Fruit fly (Drosophila melanogaster) whole organism, embryonic: ENCODE measurements around the gene pck.

Experiments used
- CG10274 ChIP-seq: fragments of 200-800 bp; sonication (Bioruptor generic); optimal IDR thresholded peaks from 3 replicates; lab custom pipeline; 2017; ENCODE audit warnings: missing biosample characterization, mild to moderate bottlenecking, missing genetic modification characterization
- CG11085 ChIP-seq: fragments of 200-800 bp; sonication (Bioruptor generic); IDR thresholded peaks from 2 replicates; pipeline ENCODE4 v1.3.6; 2022; ENCODE audit warnings: missing biosample characterization, missing genetic modification characterization
- CG12744 ChIP-seq: fragments of 200-800 bp; sonication (Bioruptor generic); optimal IDR thresholded peaks from 2 replicates; lab custom pipeline; 2016; ENCODE audit warnings: missing biosample characterization, missing genetic modification characterization
- CG14667 ChIP-seq: fragments of 200-800 bp; sonication (Bioruptor generic); IDR thresholded peaks from 2 replicates; pipeline ENCODE4 v1.3.6; 2022; ENCODE audit warnings: missing biosample characterization, missing genetic modification characterization
- CG15601 ChIP-seq: fragments of 200-800 bp; sonication (Bioruptor generic); optimal IDR thresholded peaks from 3 replicates; lab custom pipeline; 2019; ENCODE audit warnings: missing biosample characterization, mild to moderate bottlenecking, missing genetic modification characterization, moderate library complexity
- CG17186 ChIP-seq: fragments of 200-800 bp; sonication (Bioruptor generic); optimal IDR thresholded peaks from 3 replicates; lab custom pipeline; 2017; ENCODE audit warnings: missing biosample characterization, missing genetic modification reagents, missing genetic modification characterization
- CG32532 ChIP-seq: fragments of 200-800 bp; sonication (Bioruptor generic); IDR thresholded peaks from 2 replicates; pipeline ENCODE4 v1.3.6; 2022; ENCODE audit warnings: missing biosample characterization, missing genetic modification characterization
- CG34422 ChIP-seq: fragments of 200-800 bp; sonication (Bioruptor generic); IDR thresholded peaks from 3 replicates; pipeline ENCODE4 v1.3.6; 2022; ENCODE audit warnings: missing biosample characterization, missing genetic modification characterization
- CG3995 ChIP-seq: fragments of 200-800 bp; sonication (Bioruptor generic); optimal IDR thresholded peaks from 3 replicates; lab custom pipeline; 2016; ENCODE audit warnings: missing biosample characterization, missing genetic modification characterization
- CG4730 ChIP-seq: fragments of 200-800 bp; sonication (Bioruptor generic); IDR thresholded peaks from 2 replicates; pipeline ENCODE4 v1.3.6; 2022; ENCODE audit warnings: missing biosample characterization, missing genetic modification characterization
- CG6689 ChIP-seq: fragments of 200-800 bp; sonication (Bioruptor generic); IDR thresholded peaks from 2 replicates; pipeline ENCODE4 v1.3.6; 2022; ENCODE audit warnings: missing biosample characterization, missing genetic modification characterization
- CG8765 ChIP-seq: fragments of 200-800 bp; sonication (Bioruptor generic); IDR thresholded peaks from 2 replicates; pipeline ENCODE4 v1.3.6; 2022; ENCODE audit warnings: missing biosample characterization, missing genetic modification characterization
- CG8924 ChIP-seq: fragments of 200-800 bp; optimal IDR thresholded peaks from 3 replicates; lab custom pipeline; 2019; ENCODE audit warnings: missing biosample characterization, mild to moderate bottlenecking, missing genetic modification characterization, moderate library complexity
- CkIIα-i1 ChIP-seq: fragments of 200-800 bp; sonication (Bioruptor generic); IDR thresholded peaks from 2 replicates; pipeline ENCODE4 v1.3.6; 2022; ENCODE audit warnings: missing biosample characterization, missing genetic modification characterization
- Deaf1 ChIP-seq: fragments of 200-800 bp; optimal IDR thresholded peaks from 3 replicates; lab custom pipeline; 2019; ENCODE audit warnings: missing biosample characterization, mild to moderate bottlenecking, missing genetic modification characterization, moderate library complexity
- Dip2 ChIP-seq: fragments of 200-800 bp; sonication (Bioruptor generic); IDR thresholded peaks from 2 replicates; pipeline ENCODE4 v1.3.6; 2022; ENCODE audit warnings: missing biosample characterization, missing genetic modification characterization
- Dip3 ChIP-seq: fragments of 200-800 bp; sonication (Bioruptor generic); optimal IDR thresholded peaks from 3 replicates; lab custom pipeline; 2016; ENCODE audit warnings: missing biosample characterization, missing genetic modification characterization
- Ets65A ChIP-seq: fragments of 200-800 bp; sonication (Bioruptor generic); peaks from one replicate; lab custom pipeline; 2016; ENCODE audit warnings: missing biosample characterization, missing genetic modification characterization
- Fer2 ChIP-seq: fragments of 200-800 bp; sonication (Bioruptor generic); optimal IDR thresholded peaks from 2 replicates; lab custom pipeline; 2018; ENCODE audit warnings: missing biosample characterization, mild to moderate bottlenecking, missing genetic modification characterization, moderate library complexity
- GATAe ChIP-seq: fragments of 200-800 bp; sonication (Bioruptor generic); conservative IDR thresholded peaks from 2 replicates; pipeline ENCODE4 v1.3.6; 2022; ENCODE audit warnings: missing biosample characterization, missing genetic modification characterization
- H2.0 ChIP-seq: fragments of 200-800 bp; sonication (Bioruptor generic); IDR thresholded peaks from 2 replicates; pipeline ENCODE4 v1.3.6; 2022; ENCODE audit warnings: missing biosample characterization, missing genetic modification characterization
- HmgD ChIP-seq: fragments of 200-800 bp; sonication (Bioruptor generic); optimal IDR thresholded peaks from 3 replicates; lab custom pipeline; 2016; ENCODE audit warnings: missing biosample characterization, missing genetic modification characterization
- Hr39 ChIP-seq: fragments of >200 bp; optimal IDR thresholded peaks from 2 replicates; lab custom pipeline; 2017
- Kr ChIP-seq: fragments of 200-800 bp; sonication (Bioruptor generic); optimal IDR thresholded peaks from 2 replicates; lab custom pipeline; 2017; ENCODE audit warnings: missing biosample characterization, mild to moderate bottlenecking, missing genetic modification characterization
- Mrtf ChIP-seq: fragments of 200-800 bp; sonication (Bioruptor generic); IDR thresholded peaks from 3 replicates; pipeline ENCODE4 v1.3.6; 2022; ENCODE audit warnings: missing biosample characterization, missing genetic modification characterization
- Pdp1 ChIP-seq, 2 experiments: fragments of 200-800 bp; sonication (Bioruptor generic); optimal IDR thresholded peaks; 3 replicates each; lab custom pipeline; 2016; ENCODE audit warnings: missing biosample characterization in 2 of 2, missing genetic modification characterization in 2 of 2, mild to moderate bottlenecking in 1 of 2, moderate library complexity in 1 of 2
- Rfx ChIP-seq: fragments of 200-800 bp; sonication (Bioruptor generic); IDR thresholded peaks from 2 replicates; pipeline ENCODE4 v1.3.6; 2022; ENCODE audit warnings: missing biosample characterization, missing genetic modification characterization
- ac ChIP-seq: fragments of 200-800 bp; sonication (Bioruptor generic); optimal IDR thresholded peaks from 3 replicates; lab custom pipeline; 2017; ENCODE audit warnings: missing biosample characterization, mild to moderate bottlenecking, missing genetic modification characterization
- bcd ChIP-seq: fragments of 200-800 bp; sonication (Bioruptor generic); optimal IDR thresholded peaks from 2 replicates; lab custom pipeline; 2017; ENCODE audit warnings: missing biosample characterization, mild to moderate bottlenecking, missing genetic modification characterization
- bigmax ChIP-seq: fragments of 200-800 bp; sonication (Bioruptor generic); optimal IDR thresholded peaks from 2 replicates; lab custom pipeline; 2018; ENCODE audit warnings: missing biosample characterization, mild to moderate bottlenecking, missing genetic modification characterization
- bowl ChIP-seq: fragments of 200-800 bp; sonication (Bioruptor generic); IDR thresholded peaks from 2 replicates; pipeline ENCODE4 v1.3.6; 2022; ENCODE audit warnings: missing biosample characterization, missing genetic modification characterization
- btn ChIP-seq: fragments of 200-800 bp; sonication (Bioruptor generic); optimal IDR thresholded peaks from 2 replicates; lab custom pipeline; 2016; ENCODE audit warnings: missing biosample characterization, missing genetic modification characterization
- caup ChIP-seq: fragments of 200-800 bp; sonication (Bioruptor generic); optimal IDR thresholded peaks from 3 replicates; lab custom pipeline; 2017; ENCODE audit warnings: missing biosample characterization, mild to moderate bottlenecking, missing genetic modification characterization, moderate library complexity; ENCODE audit not compliant: severe bottlenecking
- chinmo ChIP-seq: fragments of 200-800 bp; sonication (Bioruptor generic); IDR thresholded peaks from 4 replicates; pipeline ENCODE4 v1.3.6; 2022; ENCODE audit warnings: missing biosample characterization, missing genetic modification characterization; ENCODE audit not compliant: partially characterized antibody
- chm ChIP-seq: fragments of 200-800 bp; sonication (Bioruptor generic); IDR thresholded peaks from 2 replicates; pipeline ENCODE4 v1.3.6; 2022; ENCODE audit warnings: missing biosample characterization, missing genetic modification characterization
- dan ChIP-seq: fragments of 200-800 bp; sonication (Bioruptor generic); IDR thresholded peaks from 2 replicates; pipeline ENCODE4 v1.3.6; 2022; ENCODE audit warnings: missing biosample characterization, missing genetic modification characterization
- dimm ChIP-seq: fragments of 200-800 bp; sonication (Bioruptor generic); IDR thresholded peaks from 2 replicates; pipeline ENCODE4 v1.3.6; 2022; ENCODE audit warnings: missing biosample characterization, missing genetic modification characterization
- dm ChIP-seq: fragments of 200-800 bp; sonication (Bioruptor generic); optimal IDR thresholded peaks from 3 replicates; lab custom pipeline; 2016; ENCODE audit warnings: missing biosample characterization, missing genetic modification characterization
- dmrt11E ChIP-seq: fragments of 200-800 bp; sonication (Bioruptor generic); optimal IDR thresholded peaks from 3 replicates; lab custom pipeline; 2018; ENCODE audit warnings: missing biosample characterization, mild to moderate bottlenecking, missing genetic modification characterization, moderate library complexity
- eyg ChIP-seq: fragments of 200-800 bp; sonication (Bioruptor generic); optimal IDR thresholded peaks from 3 replicates; lab custom pipeline; 2016; ENCODE audit warnings: missing biosample characterization, missing genetic modification characterization
- fd64A ChIP-seq: fragments of 200-800 bp; sonication (Bioruptor generic); optimal IDR thresholded peaks from 3 replicates; lab custom pipeline; 2018; ENCODE audit warnings: missing biosample characterization, mild to moderate bottlenecking, missing genetic modification characterization
- fd96Cb ChIP-seq: fragments of 200-800 bp; sonication (Bioruptor generic); optimal IDR thresholded peaks from 2 replicates; lab custom pipeline; 2018; ENCODE audit warnings: missing biosample characterization, mild to moderate bottlenecking, missing genetic modification characterization, moderate library complexity
- gce ChIP-seq: fragments of 200-800 bp; sonication (Bioruptor generic); IDR thresholded peaks from 3 replicates; pipeline ENCODE4 v1.3.6; 2022; ENCODE audit warnings: missing biosample characterization, missing genetic modification characterization
- lilli ChIP-seq: fragments of 200-800 bp; sonication (Bioruptor generic); optimal IDR thresholded peaks from 3 replicates; lab custom pipeline; 2016; ENCODE audit warnings: missing biosample characterization, missing genetic modification characterization
- nau ChIP-seq: fragments of 200-800 bp; sonication (Bioruptor generic); optimal IDR thresholded peaks from 3 replicates; lab custom pipeline; 2017; ENCODE audit warnings: missing biosample characterization, mild to moderate bottlenecking, missing genetic modification characterization, missing genetic modification reagents
- org-1 ChIP-seq: fragments of 200-800 bp; sonication (Bioruptor generic); optimal IDR thresholded peaks from 2 replicates; lab custom pipeline; 2017; ENCODE audit warnings: missing biosample characterization, missing genetic modification characterization
- ro ChIP-seq: fragments of 200-800 bp; sonication (Bioruptor generic); IDR thresholded peaks from 2 replicates; pipeline ENCODE4 v1.3.6; 2022; ENCODE audit warnings: missing biosample characterization, missing genetic modification characterization
- sc ChIP-seq, 3 experiments: fragments of >200 bp in 2 of 3; fragments of 200-800 bp in 1 of 3; sonication (Bioruptor generic) in 1 of 3; optimal IDR thresholded peaks; 2 replicates in 2 of 3; 3 replicates in 1 of 3; lab custom pipeline; 2017; ENCODE audit warnings: mild to moderate bottlenecking in 1 of 3, missing biosample characterization in 1 of 3, missing genetic modification characterization in 1 of 3, missing genetic modification reagents in 1 of 3
- slbo ChIP-seq: fragments of 200-800 bp; sonication (Bioruptor generic); IDR thresholded peaks from 2 replicates; pipeline ENCODE4 v1.3.6; 2022; ENCODE audit warnings: missing biosample characterization, missing genetic modification characterization
- vnd ChIP-seq: fragments of 200-800 bp; sonication (Bioruptor generic); IDR thresholded peaks from 3 replicates; pipeline ENCODE4 v1.3.6; 2022; ENCODE audit warnings: missing biosample characterization, missing genetic modification characterization; ENCODE audit not compliant: partially characterized antibody
- zen ChIP-seq: fragments of 200-800 bp; sonication (Bioruptor generic); optimal IDR thresholded peaks from 3 replicates; lab custom pipeline; 2018; ENCODE audit warnings: missing biosample characterization, mild to moderate bottlenecking, missing genetic modification characterization, moderate library complexity

pck gene

DNA sequence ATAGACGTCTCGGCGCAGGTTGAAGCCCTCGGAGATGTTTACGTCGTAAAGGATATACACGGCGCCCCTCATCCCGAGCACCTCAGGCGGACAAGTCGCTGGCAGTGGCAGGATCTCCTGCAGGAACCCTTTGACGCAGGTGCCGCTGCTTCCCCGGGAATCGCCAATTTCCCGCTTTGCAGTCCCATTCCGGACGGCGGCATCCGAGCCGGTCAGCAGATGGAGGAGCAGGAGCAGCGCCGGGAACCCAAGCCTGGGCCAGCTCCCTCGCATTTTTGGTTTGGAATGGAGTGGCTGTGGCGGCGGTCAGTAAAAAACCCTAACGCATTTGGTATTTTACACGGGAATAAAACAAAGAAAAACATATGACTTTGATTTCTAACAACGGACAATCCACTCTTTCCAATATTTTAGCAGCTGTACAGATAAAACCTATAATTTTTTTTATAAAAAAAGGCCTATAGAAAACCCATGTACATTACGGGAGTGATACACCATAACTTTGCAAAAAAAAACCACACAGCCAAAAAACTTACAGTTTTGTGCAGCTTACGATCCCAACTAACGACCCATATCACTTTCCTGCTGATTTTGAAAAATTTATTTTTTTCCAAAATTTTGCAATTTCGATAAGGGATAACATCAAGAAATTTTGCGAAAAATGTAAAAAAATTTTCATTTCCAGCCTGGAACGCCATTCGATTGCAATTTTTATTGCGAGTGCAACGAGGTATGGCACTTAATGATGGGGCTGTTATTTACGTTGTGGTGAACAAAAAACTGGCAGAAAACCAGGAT is 4.6 kb upstream of the pck start, which contains the start of the genes O-fut2 and CG14777 (continued):
- TF ChIP-seq btn (GFP tag; lab: Kevin White, UChicago) (no peak), dimm (GFP tag; lab: Robert Waterston, UW) (no peak), CkIIα-i1 (GFP tag; lab: Robert Waterston, UW) (no peak), zen (tag; lab: Kevin White, UChicago) (no peak), fd64A (GFP tag; lab: Kevin White, UChicago) (no peak), bowl (GFP tag; lab: Robert Waterston, UW) (no peak), GATAe (GFP tag; lab: Robert Waterston, UW) (no peak), CG32532 (GFP tag; lab: Robert Waterston, UW) (no peak), ro (GFP tag; lab: Robert Waterston, UW) (no peak), chinmo (GFP tag; lab: Robert Waterston, UW) (no peak), org-1 (no peak), CG8924 (tag; lab: Kevin White, UChicago) (no peak), CG4730 (GFP tag; lab: Robert Waterston, UW) (no peak), lilli (GFP tag; lab: Kevin White, UChicago) (no peak), Fer2 (tag; lab: Kevin White, UChicago) (no peak), Mrtf (GFP tag; lab: Robert Waterston, UW) (no peak), slbo (GFP tag; lab: Robert Waterston, UW) (peak; percentile 51; the same call in 1 of the 2 replicates), nau (no peak), bigmax (GFP tag; lab: Kevin White, UChicago) (no peak), CG14667 (GFP tag; lab: Robert Waterston, UW) (no peak), fd96Cb (tag; lab: Kevin White, UChicago) (no peak), Hr39 (lab: Kevin White, UChicago) (no peak), bcd (GFP tag; lab: Kevin White, UChicago) (no peak), dmrt11E (tag; lab: Kevin White, UChicago) (no peak), dan (GFP tag; lab: Robert Waterston, UW) (no peak), CG6689 (GFP tag; lab: Robert Waterston, UW) (no peak), Rfx (GFP tag; lab: Robert Waterston, UW) (no peak), CG15601 (tag; lab: Kevin White, UChicago) (no peak), dm (GFP tag; lab: Kevin White, UChicago) (no peak), HmgD (GFP tag; lab: Kevin White, UChicago) (no peak), vnd (no peak), CG12744 (no peak), caup (GFP tag; lab: Kevin White, UChicago) (no peak), CG3995 (no peak), CG8765 (GFP tag; lab: Robert Waterston, UW) (no peak), Dip2 (no peak), Dip3 (no peak), H2.0 (GFP tag; lab: Robert Waterston, UW) (no peak), gce (GFP tag; lab: Robert Waterston, UW) (no peak), Ets65A (GFP tag; lab: Kevin White, UChicago) (no peak), eyg (GFP tag; lab: Kevin White, UChicago) (no peak), ac (no peak), sc (optimal IDR thresholded peaks at IDR 0.05; lab: Kevin White, UChicago) (no peak), sc (GFP tag; optimal IDR thresholded peaks at IDR 0.05; lab: Kevin White, UChicago) (no peak), Pdp1 (GFP tag; optimal IDR thresholded peaks at IDR 0.05; lab: Kevin White, UChicago) (peak in 1 of 2 experiments; percentile 5), Kr (no peak), Deaf1 (tag; lab: Kevin White, UChicago) (no peak), CG10274 (no peak), CG17186 (no peak), CG34422 (GFP tag; lab: Robert Waterston, UW) (no peak), CG11085 (no peak), chm (GFP tag; lab: Robert Waterston, UW) (no peak)
